Worm (Caenorhabditis elegans): ENCODE measurements around the gene C17B7.12.

C17B7.12 gene

ce11 chrV:3315308-3315707 lies 37.7 kb upstream of the C17B7.12 start, which contains the start of gene arrd-19 (continued):
- no peak for TF ChIP-seq ZK337.2 (GFP tag; IDR thresholded peaks at IDR 0.05)
- no peak for TF ChIP-seq egl-27 (tag; optimal IDR thresholded peaks at IDR 0.05)
- no peak for TF ChIP-seq zag-1 (tag; optimal IDR thresholded peaks at IDR 0.05)
- TF ChIP-seq unc-39 (tag; optimal IDR thresholded peaks at IDR 0.05): no peak
- TF ChIP-seq F10B5.3 (tag; optimal IDR thresholded peaks at IDR 0.05): no peak
- peak; percentile 89 for TF ChIP-seq dve-1 (tag; optimal IDR thresholded peaks at IDR 0.05; ENCODE audit: insufficient read depth)
- no peak for TF ChIP-seq mxl-2 (GFP tag; conservative IDR thresholded peaks at IDR 0.05)
- peak; percentile 80; the same call in 1 of the 2 replicates for TF ChIP-seq saeg-2 (GFP tag; IDR thresholded peaks at IDR 0.05)
- TF ChIP-seq nhr-10 (tag; optimal IDR thresholded peaks at IDR 0.05): no peak
- TF ChIP-seq lin-29 (GFP tag; IDR thresholded peaks at IDR 0.05): peak; percentile 58; the same call in 1 of the 2 replicates
- TF ChIP-seq set-16 (GFP tag; IDR thresholded peaks at IDR 0.05): no peak
- no peak for TF ChIP-seq ztf-11 (tag; optimal IDR thresholded peaks at IDR 0.05)
- TF ChIP-seq ceh-28 (tag; optimal IDR thresholded peaks at IDR 0.05): no peak
- TF ChIP-seq nhr-77 (tag; optimal IDR thresholded peaks at IDR 0.05): peak; percentile 79
- peak; percentile 86 for TF ChIP-seq ctbp-1 (GFP tag; IDR thresholded peaks at IDR 0.05)
- peak; percentile 80 for TF ChIP-seq mes-2 (tag; optimal IDR thresholded peaks at IDR 0.05; ENCODE audit: poor library complexity, severe bottlenecking)
- no peak for TF ChIP-seq D1046.2 (GFP tag; IDR thresholded peaks at IDR 0.05)
- TF ChIP-seq dmd-8 (GFP tag; IDR thresholded peaks at IDR 0.05): no peak
- peak; percentile 67; the same call in 1 of the 2 replicates for TF ChIP-seq arid-1 (GFP tag; conservative IDR thresholded peaks at IDR 0.05)
- TF ChIP-seq hlh-11 (tag; optimal IDR thresholded peaks at IDR 0.05): peak; percentile 93
- no peak; the same call in 1 of the 2 replicates for TF ChIP-seq nhr-42 (GFP tag; IDR thresholded peaks at IDR 0.05)
- TF ChIP-seq aly-2 (tag; optimal IDR thresholded peaks at IDR 0.05): no peak
- TF ChIP-seq mep-1 (tag; optimal IDR thresholded peaks at IDR 0.05): no peak
- no peak for TF ChIP-seq ceh-62 (tag; optimal IDR thresholded peaks at IDR 0.05)
- TF ChIP-seq ceh-44 (GFP tag; IDR thresholded peaks at IDR 0.05): no peak
- no peak for TF ChIP-seq gei-8 (GFP tag; optimal IDR thresholded peaks at IDR 0.05)
- no peak for TF ChIP-seq ceh-82 (tag; optimal IDR thresholded peaks at IDR 0.05)
- TF ChIP-seq zip-11 (GFP tag; IDR thresholded peaks at IDR 0.05): no peak
- TF ChIP-seq php-3 (GFP tag; IDR thresholded peaks at IDR 0.05): no peak
- no peak for TF ChIP-seq T26A8.4 (GFP tag; IDR thresholded peaks at IDR 0.05)
- TF ChIP-seq F26F4.8 (GFP tag; conservative IDR thresholded peaks at IDR 0.05): no peak
- TF ChIP-seq nhr-76 (tag; optimal IDR thresholded peaks at IDR 0.05): no peak
- no peak for TF ChIP-seq attf-4 (tag; optimal IDR thresholded peaks at IDR 0.05)
- TF ChIP-seq nhr-111 (GFP tag; optimal IDR thresholded peaks at IDR 0.05): no peak
- TF ChIP-seq T20F7.1 (GFP tag; optimal IDR thresholded peaks at IDR 0.05): no peak
- no peak for TF ChIP-seq pha-4 (GFP tag; IDR thresholded peaks at IDR 0.05)
- TF ChIP-seq pha-4 (tag; optimal IDR thresholded peaks at IDR 0.05): peak; percentile 54
- TF ChIP-seq lim-7 (GFP tag; IDR thresholded peaks at IDR 0.05): no peak
- TF ChIP-seq snpc-1.2 (GFP tag; IDR thresholded peaks at IDR 0.05): no peak
- TF ChIP-seq rbr-2 (tag; optimal IDR thresholded peaks at IDR 0.05): peak; percentile 56
- TF ChIP-seq ceh-32 (tag; optimal IDR thresholded peaks at IDR 0.05; ENCODE audit: poor library complexity): no peak
- TF ChIP-seq F44E2.7 (GFP tag; IDR thresholded peaks at IDR 0.05): no peak
- TF ChIP-seq snpc-4 (tag; optimal IDR thresholded peaks at IDR 0.05): no peak
- peak; percentile 26 to 79 for TF ChIP-seq lsy-2 (tag; optimal IDR thresholded peaks at IDR 0.05)
- TF ChIP-seq nhr-48 (tag; optimal IDR thresholded peaks at IDR 0.05): peak; percentile 90
- TF ChIP-seq ZK546.5 (tag; optimal IDR thresholded peaks at IDR 0.05): no peak
- TF ChIP-seq lin-13 (GFP tag; optimal IDR thresholded peaks at IDR 0.05): no peak
- TF ChIP-seq zfp-2 (tag; optimal IDR thresholded peaks at IDR 0.05): no peak
- no peak for TF ChIP-seq daf-19 (GFP tag; conservative IDR thresholded peaks at IDR 0.05)
- peak; percentile 53 for TF ChIP-seq nhr-25 (tag; optimal IDR thresholded peaks at IDR 0.05; ENCODE audit: borderline replicate concordance, insufficient read depth)
- TF ChIP-seq tag-97 (GFP tag; IDR thresholded peaks at IDR 0.05): no peak
- TF ChIP-seq lin-38 (GFP tag; IDR thresholded peaks at IDR 0.05): no peak
- TF ChIP-seq dpl-1 (GFP tag; optimal IDR thresholded peaks at IDR 0.05): peak; percentile 66
